Fruit fly (Drosophila melanogaster) whole organism, embryonic: ENCODE measurements around the gene CG32040.
A peak's percentile ranks its signal among the peaks of the same experiment; 100 is the strongest.

Experiments
- Aef1 ChIP-seq: fragments of 200-800 bp; sonication (Bioruptor generic); IDR thresholded peaks from 3 replicates; pipeline ENCODE4 v1.3.6; 2022; ENCODE audit warnings: missing biosample characterization, missing genetic modification characterization
- Atf3 ChIP-seq: fragments of 200-800 bp; sonication (Bioruptor generic); optimal IDR thresholded peaks from 3 replicates; lab custom pipeline; 2016; ENCODE audit warnings: missing biosample characterization, missing genetic modification characterization
- CG11247 ChIP-seq: fragments of 200-800 bp; sonication (Bioruptor generic); IDR thresholded peaks from 2 replicates; pipeline ENCODE4 v1.3.6; 2022; ENCODE audit warnings: missing biosample characterization, missing genetic modification characterization
- CG11398 ChIP-seq: fragments of 200-800 bp; sonication (Bioruptor generic); optimal IDR thresholded peaks from 2 replicates; lab custom pipeline; 2016; ENCODE audit warnings: missing biosample characterization, missing genetic modification characterization
- CG11456 ChIP-seq: fragments of 200-800 bp; sonication (Bioruptor generic); IDR thresholded peaks from 3 replicates; pipeline ENCODE4 v1.3.6; 2022; ENCODE audit warnings: missing biosample characterization, missing genetic modification characterization
- CG12104 ChIP-seq: fragments of 200-800 bp; sonication (Bioruptor generic); optimal IDR thresholded peaks from 3 replicates; lab custom pipeline; 2016; ENCODE audit warnings: missing biosample characterization, missing genetic modification characterization
- CG13296 ChIP-seq: fragments of 200-800 bp; sonication (Bioruptor generic); optimal IDR thresholded peaks from 3 replicates; lab custom pipeline; 2018; ENCODE audit warnings: missing biosample characterization, mild to moderate bottlenecking, missing genetic modification characterization
- CG13624 ChIP-seq: fragments of 200-800 bp; sonication (Bioruptor generic); optimal IDR thresholded peaks from 2 replicates; lab custom pipeline; 2016; ENCODE audit warnings: missing biosample characterization, missing genetic modification characterization
- CG14441 ChIP-seq: fragments of 200-800 bp; sonication (Bioruptor generic); IDR thresholded peaks from 2 replicates; pipeline ENCODE4 v1.3.6; 2022; ENCODE audit warnings: missing biosample characterization, missing genetic modification characterization
- CG17385 ChIP-seq: fragments of 200-800 bp; sonication (Bioruptor generic); optimal IDR thresholded peaks from 3 replicates; lab custom pipeline; 2018; ENCODE audit warnings: missing biosample characterization, mild to moderate bottlenecking, missing genetic modification characterization
- CG17802 ChIP-seq: fragments of 200-800 bp; sonication (Bioruptor generic); optimal IDR thresholded peaks from 2 replicates; lab custom pipeline; 2018; ENCODE audit warnings: missing biosample characterization, mild to moderate bottlenecking, missing genetic modification characterization, moderate library complexity
- CG2116 ChIP-seq: fragments of 200-800 bp; sonication (Bioruptor generic); optimal IDR thresholded peaks from 3 replicates; lab custom pipeline; 2018; ENCODE audit warnings: missing biosample characterization, mild to moderate bottlenecking, missing genetic modification characterization
- CG2120 ChIP-seq: fragments of 200-800 bp; sonication (Bioruptor generic); optimal IDR thresholded peaks from 3 replicates; lab custom pipeline; 2016; ENCODE audit warnings: missing biosample characterization, missing genetic modification characterization
- CG2678 ChIP-seq: fragments of 200-800 bp; sonication (Bioruptor generic); optimal IDR thresholded peaks from 3 replicates; lab custom pipeline; 2019; ENCODE audit warnings: missing biosample characterization, mild to moderate bottlenecking, missing genetic modification characterization, moderate library complexity
- CG30403 ChIP-seq: fragments of 200-800 bp; sonication (Bioruptor generic); optimal IDR thresholded peaks from 3 replicates; lab custom pipeline; 2016; ENCODE audit warnings: missing biosample characterization, missing genetic modification characterization
- CG31365 ChIP-seq: fragments of 200-800 bp; sonication (Bioruptor generic); optimal IDR thresholded peaks from 2 replicates; lab custom pipeline; 2018; ENCODE audit warnings: missing biosample characterization, mild to moderate bottlenecking, missing genetic modification characterization
- CG3726 ChIP-seq: fragments of 200-800 bp; sonication (Bioruptor generic); IDR thresholded peaks from 3 replicates; pipeline ENCODE4, ENCODE4 v1.3.6; 2022; ENCODE audit warnings: missing biosample characterization, missing genetic modification characterization
- CG4282 ChIP-seq: fragments of 200-800 bp; sonication (Bioruptor generic); optimal IDR thresholded peaks from 2 replicates; lab custom pipeline; 2016; ENCODE audit warnings: missing biosample characterization, missing genetic modification characterization
- CG8290 ChIP-seq, 3 experiments: fragments of 200-800 bp; sonication (Bioruptor generic); optimal IDR thresholded peaks; 2 replicates each; lab custom pipeline; 2016 to 2019; ENCODE audit warnings: missing biosample characterization in 3 of 3, missing genetic modification characterization in 3 of 3, mild to moderate bottlenecking in 2 of 3, moderate library complexity in 1 of 3
- CG9817 ChIP-seq: fragments of 200-800 bp; sonication (Bioruptor generic); optimal IDR thresholded peaks from 2 replicates; lab custom pipeline; 2018; ENCODE audit warnings: missing biosample characterization, mild to moderate bottlenecking, missing genetic modification characterization, moderate library complexity
- CTCF ChIP-seq: fragments of 200-800 bp; sonication (Bioruptor generic); optimal IDR thresholded peaks from 2 replicates; lab custom pipeline; 2017; ENCODE audit warnings: missing biosample characterization, mild to moderate bottlenecking, missing genetic modification characterization, moderate library complexity
- E2f2 ChIP-seq: fragments of 200-800 bp; sonication (Bioruptor generic); IDR thresholded peaks from 2 replicates; pipeline ENCODE4 v1.3.6; 2022; ENCODE audit warnings: missing biosample characterization, missing genetic modification characterization
- H15 ChIP-seq: fragments of 200-800 bp; sonication (Bioruptor generic); IDR thresholded peaks from 3 replicates; pipeline ENCODE4 v1.3.6; 2022; ENCODE audit warnings: missing biosample characterization, missing genetic modification characterization
- Jarid2 ChIP-seq: fragments of 200-800 bp; sonication (Bioruptor generic); optimal IDR thresholded peaks from 3 replicates; lab custom pipeline; 2017; ENCODE audit warnings: mild to moderate bottlenecking, missing biosample characterization, missing genetic modification reagents, missing genetic modification characterization
- Mad ChIP-seq: fragments of 200-800 bp; sonication (Bioruptor generic); optimal IDR thresholded peaks from 2 replicates; lab custom pipeline; 2016; ENCODE audit warnings: missing biosample characterization, missing genetic modification characterization
- Meics ChIP-seq: fragments of 200-800 bp; sonication (Bioruptor generic); optimal IDR thresholded peaks from 2 replicates; lab custom pipeline; 2017; ENCODE audit warnings: missing biosample characterization, mild to moderate bottlenecking, missing genetic modification characterization
- NfI ChIP-seq: fragments of 200-800 bp; sonication (Bioruptor generic); optimal IDR thresholded peaks from 3 replicates; lab custom pipeline; 2018; ENCODE audit warnings: missing biosample characterization, mild to moderate bottlenecking, missing genetic modification characterization, moderate library complexity
- Oaz ChIP-seq: fragments of 200-800 bp; sonication (Bioruptor generic); IDR thresholded peaks from 2 replicates; pipeline ENCODE4 v1.3.6; 2022; ENCODE audit warnings: missing biosample characterization, missing genetic modification characterization
- PHDP ChIP-seq: fragments of 200-800 bp; sonication (Bioruptor generic); optimal IDR thresholded peaks from 3 replicates; lab custom pipeline; 2018; ENCODE audit warnings: missing biosample characterization, mild to moderate bottlenecking, missing genetic modification characterization, moderate library complexity
- Rx ChIP-seq: fragments of 200-800 bp; sonication (Bioruptor generic); IDR thresholded peaks from 2 replicates; pipeline ENCODE4 v1.3.6; 2022; ENCODE audit warnings: missing biosample characterization, missing genetic modification characterization
- Six4 ChIP-seq: fragments of 200-800 bp; sonication (Bioruptor generic); optimal IDR thresholded peaks from 2 replicates; lab custom pipeline; 2016; ENCODE audit warnings: missing biosample characterization, missing genetic modification characterization
- ase ChIP-seq: fragments of 200-800 bp; sonication (Bioruptor generic); IDR thresholded peaks from 3 replicates; pipeline ENCODE4 v1.3.6; 2022; ENCODE audit warnings: missing biosample characterization, missing genetic modification characterization
- caup ChIP-seq: fragments of 200-800 bp; sonication (Bioruptor generic); optimal IDR thresholded peaks from 3 replicates; lab custom pipeline; 2017; ENCODE audit warnings: missing biosample characterization, mild to moderate bottlenecking, missing genetic modification characterization, moderate library complexity; ENCODE audit not compliant: severe bottlenecking
- chif ChIP-seq, 2 experiments: fragments of 200-800 bp; sonication (Bioruptor generic); optimal IDR thresholded peaks; 3 replicates each; lab custom pipeline; 2016; ENCODE audit warnings: missing biosample characterization in 2 of 2, missing genetic modification characterization in 2 of 2
- dmrt99B ChIP-seq: fragments of 200-800 bp; sonication (Bioruptor generic); optimal IDR thresholded peaks from 2 replicates; lab custom pipeline; 2018; ENCODE audit warnings: missing biosample characterization, mild to moderate bottlenecking, missing genetic modification characterization, moderate library complexity
- fd3F ChIP-seq: fragments of 200-800 bp; sonication (Bioruptor generic); optimal IDR thresholded peaks from 2 replicates; lab custom pipeline; 2018; ENCODE audit warnings: missing biosample characterization, mild to moderate bottlenecking, missing genetic modification characterization, moderate library complexity
- ftz-f1 ChIP-seq: fragments of 200-800 bp; sonication (Bioruptor generic); optimal IDR thresholded peaks from 2 replicates; lab custom pipeline; 2016; ENCODE audit warnings: missing biosample characterization, missing genetic modification characterization
- fu2 ChIP-seq: fragments of 200-800 bp; sonication (Bioruptor generic); optimal IDR thresholded peaks from 2 replicates; lab custom pipeline; 2016; ENCODE audit warnings: missing biosample characterization, missing genetic modification characterization
- hb ChIP-seq: fragments of 200-800 bp; sonication (Bioruptor generic); IDR thresholded peaks from 3 replicates; pipeline ENCODE4 v1.3.6; 2022; ENCODE audit warnings: missing biosample characterization, missing genetic modification characterization; ENCODE audit not compliant: partially characterized antibody
- kni ChIP-seq: fragments of 200-800 bp; sonication (Bioruptor generic); optimal IDR thresholded peaks from 3 replicates; lab custom pipeline; 2017; ENCODE audit warnings: mild to moderate bottlenecking, missing biosample characterization, missing genetic modification reagents, missing genetic modification characterization
- lmd ChIP-seq: fragments of 200-800 bp; sonication (Bioruptor generic); IDR thresholded peaks from 2 replicates; pipeline ENCODE4 v1.3.6; 2022; ENCODE audit warnings: missing biosample characterization, missing genetic modification characterization
- peb ChIP-seq: fragments of 200-800 bp; sonication (Bioruptor generic); IDR thresholded peaks from 2 replicates; pipeline ENCODE4 v1.3.6; 2022; ENCODE audit warnings: missing biosample characterization, missing genetic modification characterization
- rib ChIP-seq: fragments of 200-800 bp; sonication (Bioruptor generic); IDR thresholded peaks from 2 replicates; pipeline ENCODE4 v1.3.6; 2022; ENCODE audit warnings: missing biosample characterization, missing genetic modification characterization
- row ChIP-seq: fragments of 200-800 bp; sonication (Bioruptor generic); IDR thresholded peaks from 3 replicates; pipeline ENCODE4 v1.3.6; 2022; ENCODE audit warnings: missing biosample characterization, missing genetic modification characterization
- run ChIP-seq: fragments of 200-800 bp; sonication (Bioruptor generic); optimal IDR thresholded peaks from 3 replicates; lab custom pipeline; 2018; ENCODE audit warnings: missing biosample characterization, mild to moderate bottlenecking, missing genetic modification characterization
- slbo ChIP-seq: fragments of 200-800 bp; sonication (Bioruptor generic); IDR thresholded peaks from 2 replicates; pipeline ENCODE4 v1.3.6; 2022; ENCODE audit warnings: missing biosample characterization, missing genetic modification characterization
- tgo ChIP-seq: fragments of 200-800 bp; sonication (Bioruptor generic); IDR thresholded peaks from 3 replicates; pipeline ENCODE4 v1.3.6; 2022; ENCODE audit warnings: missing biosample characterization, missing genetic modification characterization
- tin ChIP-seq: fragments of 200-800 bp; sonication (Bioruptor generic); optimal IDR thresholded peaks from 3 replicates; lab custom pipeline; 2016; ENCODE audit warnings: missing biosample characterization, missing genetic modification characterization
- tup ChIP-seq: fragments of 200-800 bp; sonication (Bioruptor generic); optimal IDR thresholded peaks from 2 replicates; lab custom pipeline; 2016; ENCODE audit warnings: missing biosample characterization, mild to moderate bottlenecking, missing genetic modification characterization, moderate library complexity
- tx ChIP-seq: fragments of 200-800 bp; sonication (Bioruptor generic); optimal IDR thresholded peaks from 2 replicates; lab custom pipeline; 2016; ENCODE audit warnings: missing biosample characterization, missing genetic modification characterization

The CG32040 gene

dm6 chr3L:9333745-9334382 lies 20.0 kb upstream of the CG32040 start, which contains the start of gene PGRP-LA (continued):
- TF ChIP-seq CG2116 (GFP tag; lab: Kevin White, UChicago), result no peak
- TF ChIP-seq CG13296 (GFP tag; lab: Kevin White, UChicago), result peak; percentile 38
- TF ChIP-seq CG9817 (tag; lab: Kevin White, UChicago), result peak; percentile 22
- peak; percentile 1 for TF ChIP-seq Six4 (GFP tag; lab: Kevin White, UChicago)
- TF ChIP-seq ase (GFP tag; lab: Robert Waterston, UW), result peak; percentile 24; the same call in 1 of the 3 replicates
- TF ChIP-seq CG13624 (GFP tag; lab: Kevin White, UChicago), result no peak
- no peak for TF ChIP-seq CG8290 (GFP tag; optimal IDR thresholded peaks at IDR 0.05; lab: Kevin White, UChicago)
- TF ChIP-seq CG8290 (tag; optimal IDR thresholded peaks at IDR 0.05; lab: Kevin White, UChicago), result peak in 1 of 2 experiments; percentile 40
- no peak for TF ChIP-seq tup (GFP tag; lab: Kevin White, UChicago)
- no peak for TF ChIP-seq rib (GFP tag; lab: Robert Waterston, UW)
- peak; percentile 22 for TF ChIP-seq CG17385 (GFP tag; lab: Kevin White, UChicago)
- peak; percentile 63 for TF ChIP-seq PHDP (tag; lab: Kevin White, UChicago)
- 0 out of 3 replicates have a peak, but pooled peaks have one; percentile 9 for TF ChIP-seq row (GFP tag; lab: Robert Waterston, UW)
- peak; percentile 12 for TF ChIP-seq CG30403 (GFP tag; lab: Kevin White, UChicago)
- TF ChIP-seq CTCF (GFP tag; lab: Kevin White, UChicago), result peak; percentile 95
- TF ChIP-seq hb, result no peak
- peak; percentile 31 for TF ChIP-seq caup (GFP tag; lab: Kevin White, UChicago)
- TF ChIP-seq chif (GFP tag; optimal IDR thresholded peaks at IDR 0.05; lab: Kevin White, UChicago), result no peak
- peak; percentile 2 for TF ChIP-seq tin (GFP tag; lab: Kevin White, UChicago)
- TF ChIP-seq kni (GFP tag; lab: Kevin White, UChicago), result no peak
- no peak for TF ChIP-seq CG12104 (GFP tag; lab: Kevin White, UChicago)
- peak; percentile 46 for TF ChIP-seq NfI (GFP tag; lab: Kevin White, UChicago)
- peak; percentile 28 for TF ChIP-seq CG2120 (GFP tag; lab: Kevin White, UChicago)
- no peak for TF ChIP-seq peb (GFP tag; lab: Robert Waterston, UW)
- no peak for TF ChIP-seq Oaz (GFP tag; lab: Robert Waterston, UW)
- TF ChIP-seq slbo, result peak; percentile 57
- TF ChIP-seq tgo (GFP tag; lab: Robert Waterston, UW), result peak; percentile 40; the same call in 1 of the 3 replicates
- TF ChIP-seq CG17802 (tag; lab: Kevin White, UChicago), result no peak
- TF ChIP-seq fd3F (GFP tag; lab: Kevin White, UChicago), result peak; percentile 25
- peak; percentile 47; the same call in 1 of the 2 replicates for TF ChIP-seq lmd (GFP tag; lab: Robert Waterston, UW)
- no peak for TF ChIP-seq tx (GFP tag; lab: Kevin White, UChicago)
- TF ChIP-seq CG31365 (tag; lab: Kevin White, UChicago), result no peak
- peak; percentile 80 for TF ChIP-seq CG11247 (GFP tag; lab: Robert Waterston, UW)
- TF ChIP-seq CG4282 (GFP tag; lab: Kevin White, UChicago), result no peak
- TF ChIP-seq Jarid2 (GFP tag; lab: Kevin White, UChicago), result no peak
- TF ChIP-seq ftz-f1, result no peak
- no peak for TF ChIP-seq run (tag; lab: Kevin White, UChicago)
- TF ChIP-seq fu2 (GFP tag; lab: Kevin White, UChicago), result no peak
- peak; percentile 84 for TF ChIP-seq CG11456
- TF ChIP-seq Rx (GFP tag; lab: Robert Waterston, UW), result no peak
- no peak for TF ChIP-seq CG3726
- peak; percentile 54 for TF ChIP-seq E2f2 (GFP tag; lab: Robert Waterston, UW)
- peak; percentile 56 for TF ChIP-seq Meics (GFP tag; lab: Kevin White, UChicago)
- TF ChIP-seq CG14441, result 0 out of 2 replicates have a peak, but pooled peaks have one; percentile 52
- TF ChIP-seq Atf3, result no peak
- TF ChIP-seq Mad, result no peak
- no peak for TF ChIP-seq CG2678 (tag; lab: Kevin White, UChicago)
- TF ChIP-seq CG11398 (GFP tag; lab: Kevin White, UChicago), result no peak
- TF ChIP-seq Aef1 (GFP tag; lab: Robert Waterston, UW), result peak; percentile 37; the same call in 1 of the 3 replicates
- peak; percentile 25 for TF ChIP-seq dmrt99B (tag; lab: Kevin White, UChicago)
- TF ChIP-seq H15 (GFP tag; lab: Robert Waterston, UW), result 0 out of 3 replicates have a peak, but pooled peaks have one; percentile 35
